Worm (Caenorhabditis elegans) whole organism, L4/young adult: ENCODE results near the gene F36H9.4.

Experiments
- W03F9.2 ChIP-seq: fragments of 150-350 bp; optimal IDR thresholded peaks from 2 replicates; lab custom pipeline; 2014; ENCODE audit warnings: missing biosample characterization, missing genetic modification characterization
- him-1 ChIP-seq: sonication (generic microtip); optimal IDR thresholded peaks from 2 replicates; lab custom pipeline; 2016; ENCODE audit warnings: missing genotype, missing genetic modification reagents, missing genetic modification characterization, missing compliant biosample characterization

- TF ChIP-seq him-1, result no peak
- no peak for TF ChIP-seq W03F9.2
Measured at ce11 chrV:1774874-1775589, 4.0 kb downstream of the F36H9.4 start, which contains the start of gene F36H9.7.
